Fruit fly (Drosophila melanogaster): Measurements from ENCODE around the gene CG11841.

CG11841 gene

dm6 chr3R:29067091-29067490 lies 16.2 kb downstream of the CG11841 start:
- TF ChIP-seq h (optimal IDR thresholded peaks at IDR 0.05) (no peak), insv (optimal IDR thresholded peaks at IDR 0.05) (no peak), Myc (optimal IDR thresholded peaks at IDR 0.05) (no peak), ttk (optimal IDR thresholded peaks at IDR 0.05) (no peak), Sin3A (optimal IDR thresholded peaks at IDR 0.05) (no peak), psq (optimal IDR thresholded peaks at IDR 0.05) (no peak)

DNA sequence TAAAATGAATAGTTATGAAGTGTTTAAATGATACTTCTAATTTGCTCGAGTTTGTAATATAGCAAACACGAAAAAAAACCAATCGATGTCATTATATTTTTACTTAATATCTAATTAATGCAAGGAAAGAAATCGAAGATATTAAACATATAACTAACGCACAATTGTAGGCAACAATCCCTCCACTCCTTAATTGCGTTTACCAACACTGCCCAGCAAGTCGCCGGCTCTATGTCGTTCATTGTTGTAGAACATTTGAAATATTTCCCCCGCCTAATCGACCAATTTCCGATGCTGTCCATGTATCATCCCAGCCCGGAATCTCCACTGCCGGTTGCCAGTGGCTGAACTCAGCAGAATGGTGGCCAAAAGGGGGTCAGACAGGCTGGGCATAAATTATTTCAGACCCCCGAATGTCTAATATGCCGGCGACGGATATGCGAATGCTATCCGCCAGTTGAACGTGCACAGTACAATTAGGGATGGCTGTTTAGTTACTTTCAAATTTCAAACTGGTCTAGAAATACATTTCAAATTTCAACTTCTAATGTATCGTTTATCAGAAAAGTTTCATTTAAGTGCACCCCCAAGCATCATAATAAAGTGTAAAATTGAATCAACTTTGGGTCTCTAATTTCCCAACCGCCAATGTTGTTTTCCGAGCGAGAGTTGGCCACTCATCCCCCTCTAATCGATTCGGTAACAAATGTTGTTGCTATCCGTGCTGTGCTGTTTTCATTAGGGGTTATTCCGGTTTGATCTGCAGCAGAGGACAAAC lies 17.8 kb downstream of the CG11841 start:
- TF ChIP-seq insv (optimal IDR thresholded peaks at IDR 0.05) (no peak), Myc (optimal IDR thresholded peaks at IDR 0.05) (no peak), h (optimal IDR thresholded peaks at IDR 0.05) (no peak), ttk (optimal IDR thresholded peaks at IDR 0.05) (no peak), Sin3A (optimal IDR thresholded peaks at IDR 0.05) (no peak)

- TF ChIP-seq Sin3A (optimal IDR thresholded peaks at IDR 0.05) (no peak), psq (optimal IDR thresholded peaks at IDR 0.05) (no peak), insv (optimal IDR thresholded peaks at IDR 0.05) (no peak), Myc (optimal IDR thresholded peaks at IDR 0.05) (no peak), ttk (optimal IDR thresholded peaks at IDR 0.05) (no peak), h (optimal IDR thresholded peaks at IDR 0.05) (no peak)
Measured at dm6 chr3R:29069208-29070072, 18.6 kb downstream of the CG11841 start.

DNA sequence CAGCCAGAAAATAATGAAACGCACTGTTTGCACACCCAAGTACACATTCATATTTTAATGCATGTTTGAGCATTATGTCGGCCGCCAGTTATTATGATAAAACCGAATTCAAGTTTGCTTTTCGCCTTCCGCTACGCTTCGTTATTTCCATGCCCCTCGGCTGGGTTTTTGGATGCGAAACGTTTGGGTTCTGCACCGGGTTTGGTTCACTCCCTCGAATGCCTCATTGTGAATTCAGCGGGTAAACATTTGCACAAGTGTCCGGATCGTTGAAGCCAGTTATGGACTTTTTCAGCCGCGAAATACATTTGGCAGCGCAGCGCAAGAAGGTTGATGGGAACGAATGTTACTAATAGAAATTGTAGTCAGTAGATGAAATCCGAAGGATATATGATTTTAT lies 20.3 kb downstream of the CG11841 start:
- TF ChIP-seq insv (optimal IDR thresholded peaks at IDR 0.05) (no peak), Myc (optimal IDR thresholded peaks at IDR 0.05) (no peak), psq (optimal IDR thresholded peaks at IDR 0.05) (no peak), Sin3A (optimal IDR thresholded peaks at IDR 0.05) (no peak), ttk (optimal IDR thresholded peaks at IDR 0.05) (no peak), h (optimal IDR thresholded peaks at IDR 0.05) (no peak)

dm6 chr3R:29072834-29073233 lies 22.0 kb downstream of the CG11841 start:
- no peak for TF ChIP-seq ttk (optimal IDR thresholded peaks at IDR 0.05)
- no peak for TF ChIP-seq psq (optimal IDR thresholded peaks at IDR 0.05)
- no peak for TF ChIP-seq Myc (optimal IDR thresholded peaks at IDR 0.05)

- TF ChIP-seq ttk (optimal IDR thresholded peaks at IDR 0.05) (no peak), insv (optimal IDR thresholded peaks at IDR 0.05) (no peak), psq (optimal IDR thresholded peaks at IDR 0.05) (no peak), Sin3A (optimal IDR thresholded peaks at IDR 0.05) (no peak)
Measured at dm6 chr3R:29074001-29074609, 23.2 kb downstream of the CG11841 start.

dm6 chr3R:29075631-29076398 lies 25.0 kb downstream of the CG11841 start:
- TF ChIP-seq Sin3A (optimal IDR thresholded peaks at IDR 0.05): no peak
- TF ChIP-seq ttk (optimal IDR thresholded peaks at IDR 0.05): no peak
- TF ChIP-seq Myc (optimal IDR thresholded peaks at IDR 0.05): no peak
- no peak for TF ChIP-seq psq (optimal IDR thresholded peaks at IDR 0.05)
- TF ChIP-seq insv (optimal IDR thresholded peaks at IDR 0.05): no peak
- TF ChIP-seq h (optimal IDR thresholded peaks at IDR 0.05): no peak

DNA sequence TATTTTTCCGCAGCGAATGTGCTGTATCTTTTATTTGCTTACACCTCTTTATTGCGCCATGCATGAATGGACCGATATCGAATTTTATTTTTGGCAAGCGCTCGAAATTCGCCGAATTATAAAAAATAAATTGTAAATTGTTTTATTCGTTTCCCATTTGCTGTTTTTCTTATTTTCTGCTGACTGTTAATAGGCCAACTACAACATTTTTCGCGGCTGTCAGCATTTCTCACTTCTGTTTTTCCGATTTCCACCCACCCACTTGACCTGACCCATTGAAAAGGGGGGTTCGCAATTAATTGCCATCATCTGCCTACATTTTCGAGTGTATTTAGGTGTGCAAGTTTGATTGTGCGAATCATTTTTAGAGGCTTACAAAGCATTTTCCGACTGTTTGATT lies 25.8 kb downstream of the CG11841 start:
- TF ChIP-seq psq (optimal IDR thresholded peaks at IDR 0.05): no peak
- no peak for TF ChIP-seq Myc (optimal IDR thresholded peaks at IDR 0.05)
- no peak for TF ChIP-seq ttk (optimal IDR thresholded peaks at IDR 0.05)
- TF ChIP-seq Sin3A (optimal IDR thresholded peaks at IDR 0.05): no peak
- no peak for TF ChIP-seq insv (optimal IDR thresholded peaks at IDR 0.05)
- no peak for TF ChIP-seq h (optimal IDR thresholded peaks at IDR 0.05)

- TF ChIP-seq ttk (optimal IDR thresholded peaks at IDR 0.05) (no peak), h (optimal IDR thresholded peaks at IDR 0.05) (no peak)
Measured at dm6 chr3R:29077572-29077971, 26.7 kb downstream of the CG11841 start.

DNA sequence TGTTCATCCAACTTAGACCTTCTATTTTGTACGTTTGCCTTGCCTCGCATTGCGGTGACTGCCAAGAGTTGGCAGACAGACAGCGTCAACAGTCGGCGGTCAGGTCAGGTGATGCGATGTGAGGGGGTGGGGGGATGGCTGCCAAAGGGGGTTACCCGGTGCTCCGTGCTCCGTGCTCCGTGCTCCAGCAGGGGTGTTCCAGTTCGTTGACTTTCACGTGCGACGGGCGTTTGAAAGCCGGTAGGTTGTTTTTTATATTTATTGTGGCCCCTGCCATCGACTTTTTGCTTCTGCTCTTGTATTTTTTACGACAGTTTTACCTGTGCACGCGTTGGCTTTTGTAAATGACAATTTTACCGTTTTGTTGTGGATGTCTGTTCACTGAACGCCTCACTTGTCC lies 31.2 kb downstream of the CG11841 start:
- TF ChIP-seq Myc (optimal IDR thresholded peaks at IDR 0.05): no peak
- TF ChIP-seq insv (optimal IDR thresholded peaks at IDR 0.05): no peak
- no peak for TF ChIP-seq psq (optimal IDR thresholded peaks at IDR 0.05)
- TF ChIP-seq h (optimal IDR thresholded peaks at IDR 0.05): no peak
- TF ChIP-seq Sin3A (optimal IDR thresholded peaks at IDR 0.05): no peak
- TF ChIP-seq ttk (optimal IDR thresholded peaks at IDR 0.05): no peak

DNA sequence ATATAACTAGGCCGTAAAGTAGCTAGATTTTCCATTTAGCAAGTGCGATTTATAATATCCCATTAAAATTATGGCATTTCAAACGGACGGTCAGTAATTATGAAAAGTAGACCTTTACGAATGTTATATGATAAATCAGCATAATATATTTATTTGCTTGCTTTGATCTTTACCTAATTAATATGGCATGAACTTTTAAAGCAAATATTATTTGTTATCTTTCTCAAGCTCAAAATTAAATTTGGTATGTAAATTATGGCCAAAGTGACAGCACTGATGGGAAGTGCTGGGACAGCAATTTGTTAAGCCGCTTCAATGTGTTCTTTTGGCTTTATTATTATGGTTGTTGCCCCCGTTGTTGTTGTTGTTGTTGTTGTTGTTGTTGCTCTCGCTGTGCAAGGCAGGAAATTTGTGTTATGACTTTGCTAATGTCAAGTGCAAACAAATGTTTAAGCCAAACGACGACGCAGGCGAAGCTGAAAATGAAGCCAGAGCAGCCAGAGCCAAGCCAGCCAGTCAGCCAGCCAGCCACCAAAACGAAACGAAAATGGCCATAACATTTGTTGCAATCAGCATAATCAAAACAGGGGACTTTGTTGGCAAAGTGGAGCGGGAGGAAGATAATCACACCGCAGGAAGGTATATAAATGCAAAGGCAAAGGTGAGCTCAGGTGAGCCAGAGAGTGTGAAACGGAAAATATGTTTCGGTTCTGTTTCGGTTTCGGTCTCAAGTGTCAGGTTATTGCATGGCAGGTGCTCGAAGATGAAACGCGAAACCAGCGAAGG lies 31.8 kb downstream of the CG11841 start:
- TF ChIP-seq Myc (optimal IDR thresholded peaks at IDR 0.05) (no peak), h (optimal IDR thresholded peaks at IDR 0.05) (no peak), Sin3A (optimal IDR thresholded peaks at IDR 0.05) (no peak), psq (optimal IDR thresholded peaks at IDR 0.05) (no peak), ttk (optimal IDR thresholded peaks at IDR 0.05) (no peak), insv (optimal IDR thresholded peaks at IDR 0.05) (no peak)

Data from Kc167 (cell line).